Fruit fly (Drosophila melanogaster) whole organism, prepupa: ENCODE results near the gene CG33688.

Source experiments
- CG10631 ChIP-seq: fragments of 200-800 bp; sonication (Bioruptor generic); optimal IDR thresholded peaks from 2 replicates; lab custom pipeline; 2016; ENCODE audit warnings: missing biosample characterization, missing genetic modification characterization
- CG10669 ChIP-seq: fragments of 200-800 bp; sonication (Bioruptor generic); optimal IDR thresholded peaks from 3 replicates; lab custom pipeline; 2018; ENCODE audit warnings: missing biosample characterization, mild to moderate bottlenecking, missing genetic modification characterization, moderate library complexity
- CG11294 ChIP-seq: fragments of 200-800 bp; sonication (Bioruptor generic); IDR thresholded peaks from 2 replicates; pipeline ENCODE4 v1.3.6; 2022; ENCODE audit warnings: missing biosample characterization, missing genetic modification characterization
- CG11762 ChIP-seq: fragments of 200-800 bp; sonication (Bioruptor generic); optimal IDR thresholded peaks from 3 replicates; lab custom pipeline; 2016; ENCODE audit warnings: missing biosample characterization, missing genetic modification characterization; ENCODE audit not compliant: insufficient read depth
- CG11902 ChIP-seq: fragments of 200-800 bp; sonication (Bioruptor generic); optimal IDR thresholded peaks from 3 replicates; lab custom pipeline; 2016; ENCODE audit warnings: missing biosample characterization, missing genetic modification characterization
- CG15336 ChIP-seq: fragments of 200-800 bp; sonication (Bioruptor generic); IDR thresholded peaks from 2 replicates; pipeline ENCODE4 v1.3.6; 2022; ENCODE audit warnings: missing biosample characterization, missing genetic modification characterization
- CG1621 ChIP-seq: fragments of 200-800 bp; sonication (Bioruptor generic); optimal IDR thresholded peaks from 3 replicates; lab custom pipeline; 2018; ENCODE audit warnings: missing biosample characterization, mild to moderate bottlenecking, missing genetic modification characterization
- CG16779 ChIP-seq: fragments of 200-800 bp; sonication (Bioruptor generic); optimal IDR thresholded peaks from 3 replicates; lab custom pipeline; 2017; ENCODE audit warnings: missing biosample characterization, mild to moderate bottlenecking, missing genetic modification characterization
- CG3032 ChIP-seq: fragments of 200-800 bp; optimal IDR thresholded peaks from 2 replicates; lab custom pipeline; 2019; ENCODE audit warnings: missing biosample characterization, mild to moderate bottlenecking, missing genetic modification characterization, moderate library complexity
- CG31627 ChIP-seq: fragments of 200-800 bp; sonication (Bioruptor generic); optimal IDR thresholded peaks from 3 replicates; lab custom pipeline; 2016; ENCODE audit warnings: missing biosample characterization, missing genetic modification characterization
- CG32006 ChIP-seq: fragments of 200-800 bp; sonication (Bioruptor generic); optimal IDR thresholded peaks from 3 replicates; lab custom pipeline; 2017; ENCODE audit warnings: missing biosample characterization, mild to moderate bottlenecking, missing genetic modification characterization
- CG34406 ChIP-seq: fragments of 200-800 bp; sonication (Bioruptor generic); optimal IDR thresholded peaks from 3 replicates; lab custom pipeline; 2016; ENCODE audit warnings: missing biosample characterization, missing genetic modification characterization
- CG3919 ChIP-seq: fragments of 200-800 bp; sonication (Bioruptor generic); optimal IDR thresholded peaks from 3 replicates; lab custom pipeline; 2016; ENCODE audit warnings: missing biosample characterization, missing genetic modification characterization
- CG4318 ChIP-seq: fragments of 200-800 bp; sonication (Bioruptor generic); optimal IDR thresholded peaks from 3 replicates; lab custom pipeline; 2017; ENCODE audit warnings: missing biosample characterization, mild to moderate bottlenecking, missing genetic modification characterization
- CG6276 ChIP-seq: fragments of 200-800 bp; sonication (Bioruptor generic); optimal IDR thresholded peaks from 2 replicates; lab custom pipeline; 2017; ENCODE audit warnings: missing biosample characterization, mild to moderate bottlenecking, missing genetic modification characterization
- CG6792 ChIP-seq: fragments of 200-800 bp; sonication (Bioruptor generic); optimal IDR thresholded peaks from 3 replicates; lab custom pipeline; 2016; ENCODE audit warnings: missing biosample characterization, missing genetic modification characterization
- CG6808 ChIP-seq: fragments of 200-800 bp; sonication (Bioruptor generic); optimal IDR thresholded peaks from 3 replicates; lab custom pipeline; 2017; ENCODE audit warnings: missing biosample characterization, missing genetic modification characterization, mild to moderate bottlenecking, moderate library complexity, missing genetic modification reagents
- CG6854 ChIP-seq: fragments of 200-800 bp; sonication (Bioruptor generic); optimal IDR thresholded peaks from 2 replicates; lab custom pipeline; 2017; ENCODE audit warnings: missing biosample characterization, mild to moderate bottlenecking, missing genetic modification characterization
- CG7368 ChIP-seq: fragments of 200-800 bp; sonication (Bioruptor generic); optimal IDR thresholded peaks from 3 replicates; lab custom pipeline; 2016; ENCODE audit warnings: missing biosample characterization, missing genetic modification characterization
- CG8119 ChIP-seq: fragments of 200-800 bp; sonication (Bioruptor generic); IDR thresholded peaks from 3 replicates; pipeline ENCODE4 v1.3.6; 2022; ENCODE audit warnings: missing biosample characterization, missing genetic modification characterization
- CG8319 ChIP-seq: fragments of 200-800 bp; sonication (Bioruptor generic); optimal IDR thresholded peaks from 3 replicates; lab custom pipeline; 2016; ENCODE audit warnings: missing biosample characterization, missing genetic modification characterization
- CG8632 ChIP-seq: fragments of 200-800 bp; sonication (Bioruptor generic); optimal IDR thresholded peaks from 3 replicates; lab custom pipeline; 2016; ENCODE audit warnings: missing biosample characterization, missing genetic modification characterization
- CG9139 ChIP-seq: fragments of 200-800 bp; sonication (Bioruptor generic); optimal IDR thresholded peaks from 3 replicates; lab custom pipeline; 2017; ENCODE audit warnings: missing biosample characterization, mild to moderate bottlenecking, missing genetic modification characterization
- Eip75B ChIP-seq: fragments of 200-800 bp; sonication (Bioruptor generic); optimal IDR thresholded peaks from 3 replicates; lab custom pipeline; 2016; ENCODE audit warnings: missing biosample characterization, missing genetic modification characterization
- Eip78C ChIP-seq: fragments of 200-800 bp; sonication (Bioruptor generic); peaks from one replicate; lab custom pipeline; 2016; ENCODE audit warnings: missing biosample characterization, missing genetic modification characterization
- Eip93F ChIP-seq: fragments of 200-800 bp; sonication (Bioruptor generic); optimal IDR thresholded peaks from 2 replicates; lab custom pipeline; 2016; ENCODE audit warnings: missing biosample characterization, mild to moderate bottlenecking, missing genetic modification characterization
- Ets21C ChIP-seq: fragments of 200-800 bp; sonication (Bioruptor generic); optimal IDR thresholded peaks from 3 replicates; lab custom pipeline; 2016; ENCODE audit warnings: missing biosample characterization, missing genetic modification characterization
- Ets96B ChIP-seq: fragments of 200-800 bp; optimal IDR thresholded peaks from 2 replicates; lab custom pipeline; 2019; ENCODE audit warnings: missing biosample characterization, mild to moderate bottlenecking, missing genetic modification characterization, moderate library complexity
- Gug ChIP-seq: fragments of 200-800 bp; sonication (Bioruptor generic); IDR thresholded peaks from 2 replicates; pipeline ENCODE4 v1.3.6; 2022; ENCODE audit warnings: missing biosample characterization, missing genetic modification characterization
- Hr38 ChIP-seq: sonication (Bioruptor generic); optimal IDR thresholded peaks from 2 replicates; lab custom pipeline; 2016; ENCODE audit warnings: missing biosample characterization, missing genetic modification characterization
- Hr39 ChIP-seq: fragments of 200-800 bp; sonication (Bioruptor generic); optimal IDR thresholded peaks from 2 replicates; lab custom pipeline; 2016; ENCODE audit warnings: missing biosample characterization, missing genetic modification characterization
- Hr4 ChIP-seq: fragments of 200-800 bp; sonication (Bioruptor generic); optimal IDR thresholded peaks from 3 replicates; lab custom pipeline; 2016; ENCODE audit warnings: missing biosample characterization, missing genetic modification characterization
- Lpt ChIP-seq: fragments of 200-800 bp; sonication (Bioruptor generic); optimal IDR thresholded peaks from 3 replicates; lab custom pipeline; 2016; ENCODE audit warnings: missing biosample characterization, missing genetic modification characterization
- Met ChIP-seq: fragments of 200-800 bp; sonication (Bioruptor generic); optimal IDR thresholded peaks from 3 replicates; lab custom pipeline; 2016; ENCODE audit warnings: missing biosample characterization, missing genetic modification characterization
- Smox ChIP-seq: fragments of 200-800 bp; sonication (Bioruptor generic); optimal IDR thresholded peaks from 3 replicates; lab custom pipeline; 2016; ENCODE audit warnings: missing biosample characterization, missing genetic modification characterization
- Sox15 ChIP-seq: fragments of 200-800 bp; sonication (Bioruptor generic); optimal IDR thresholded peaks from 3 replicates; lab custom pipeline; 2016; ENCODE audit warnings: missing biosample characterization, missing genetic modification characterization
- achi ChIP-seq: fragments of 200-800 bp; sonication (Bioruptor generic); optimal IDR thresholded peaks from 3 replicates; lab custom pipeline; 2016; ENCODE audit warnings: missing biosample characterization, missing genetic modification characterization
- acj6 ChIP-seq: fragments of 200-800 bp; sonication (Bioruptor generic); optimal IDR thresholded peaks from 3 replicates; lab custom pipeline; 2016; ENCODE audit warnings: missing biosample characterization, missing genetic modification characterization
- cyc ChIP-seq: fragments of 200-800 bp; sonication (Bioruptor generic); optimal IDR thresholded peaks from 3 replicates; lab custom pipeline; 2016; ENCODE audit warnings: missing biosample characterization, missing genetic modification characterization
- dsx ChIP-seq: fragments of 200-800 bp; optimal IDR thresholded peaks from 3 replicates; lab custom pipeline; 2019; ENCODE audit warnings: missing biosample characterization, mild to moderate bottlenecking, missing genetic modification characterization, moderate library complexity; ENCODE audit not compliant: poor library complexity, severe bottlenecking
- esn ChIP-seq: fragments of 200-800 bp; sonication (Bioruptor generic); optimal IDR thresholded peaks from 2 replicates; lab custom pipeline; 2016; ENCODE audit warnings: missing biosample characterization, mild to moderate bottlenecking, missing genetic modification characterization, moderate library complexity
- fd59A ChIP-seq: fragments of 200-800 bp; sonication (Bioruptor generic); optimal IDR thresholded peaks from 2 replicates; lab custom pipeline; 2017; ENCODE audit warnings: missing biosample characterization, mild to moderate bottlenecking, missing genetic modification characterization, missing genetic modification reagents
- fkh ChIP-seq: fragments of 200-800 bp; sonication (Bioruptor generic); optimal IDR thresholded peaks from 3 replicates; lab custom pipeline; 2017; ENCODE audit warnings: missing biosample characterization, mild to moderate bottlenecking, missing genetic modification characterization, moderate library complexity
- lz ChIP-seq: fragments of 200-800 bp; sonication (Bioruptor generic); optimal IDR thresholded peaks from 3 replicates; lab custom pipeline; 2016; ENCODE audit warnings: missing biosample characterization, missing genetic modification characterization
- pdm3 ChIP-seq: fragments of 200-800 bp; sonication (Bioruptor generic); optimal IDR thresholded peaks from 3 replicates; lab custom pipeline; 2016; ENCODE audit warnings: missing biosample characterization, missing genetic modification characterization
- svp ChIP-seq: fragments of 200-800 bp; sonication (Bioruptor generic); peaks from one replicate; lab custom pipeline; 2016; ENCODE audit warnings: missing biosample characterization, missing genetic modification characterization
- topi ChIP-seq: fragments of 200-800 bp; sonication (Bioruptor generic); optimal IDR thresholded peaks from 3 replicates; lab custom pipeline; 2016; ENCODE audit warnings: missing biosample characterization, missing genetic modification characterization
- vri ChIP-seq: fragments of 200-800 bp; sonication (Bioruptor generic); optimal IDR thresholded peaks from 3 replicates; lab custom pipeline; 2016; ENCODE audit warnings: missing biosample characterization, mild to moderate bottlenecking, missing genetic modification characterization

CG33688 gene

DNA sequence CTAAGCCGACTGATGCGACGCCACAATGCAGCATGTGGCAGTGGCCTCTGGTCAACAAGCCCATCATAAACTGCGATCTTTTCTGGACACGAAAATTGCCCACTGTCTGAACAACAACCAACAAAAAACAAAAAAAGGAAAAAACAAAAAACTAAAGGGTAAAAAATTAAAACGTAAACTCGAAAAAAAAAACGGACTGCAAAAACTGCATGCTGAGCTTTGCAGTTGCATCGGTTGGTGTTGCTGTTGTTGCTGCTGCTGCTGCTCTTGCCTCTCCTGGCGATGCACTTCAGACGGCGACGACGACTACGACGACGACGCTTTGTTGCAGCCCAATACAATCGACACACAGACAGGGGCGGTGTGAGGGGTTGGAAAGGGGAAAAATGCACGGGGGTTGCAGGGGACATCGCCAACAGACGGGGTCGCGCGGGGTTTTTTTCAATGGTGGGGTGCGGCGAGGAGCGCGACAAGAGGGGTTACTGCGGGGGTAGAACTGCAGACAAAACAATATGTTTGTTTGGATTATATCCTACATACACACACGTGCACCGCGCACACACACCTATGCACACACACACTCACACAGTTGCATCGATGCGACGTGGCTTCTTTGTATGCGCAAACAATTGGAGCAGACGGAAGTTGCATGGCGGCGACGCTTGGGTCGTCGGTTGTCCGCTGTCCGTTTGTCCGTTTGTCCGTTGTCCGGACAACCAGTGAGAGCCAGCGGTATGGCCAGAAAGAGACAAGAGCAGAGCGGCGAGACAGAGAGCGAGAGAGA, 25.0 kb upstream of the CG33688 start (continued):
- TF ChIP-seq CG11294 (GFP tag; lab: Robert Waterston, UW) (no peak), CG9139 (GFP tag; lab: Kevin White, UChicago) (peak; percentile 60), Hr39 (GFP tag; lab: Kevin White, UChicago) (no peak), fkh (GFP tag; lab: Kevin White, UChicago) (no peak), CG3032 (tag; lab: Kevin White, UChicago) (peak; percentile 6), Sox15 (GFP tag; lab: Kevin White, UChicago) (no peak), Eip78C (GFP tag; lab: Kevin White, UChicago) (peak; percentile 79), CG6854 (GFP tag; lab: Kevin White, UChicago) (peak; percentile 4), CG32006 (GFP tag; lab: Kevin White, UChicago) (no peak), CG31627 (no peak), Hr38 (GFP tag; lab: Kevin White, UChicago) (no peak), CG8119 (GFP tag; lab: Robert Waterston, UW) (no peak), CG10631 (no peak), CG6792 (peak; percentile 33), Ets96B (tag; lab: Kevin White, UChicago) (peak; percentile 28)
- TF ChIP-seq, all 60 proteins: peak for 18

DNA sequence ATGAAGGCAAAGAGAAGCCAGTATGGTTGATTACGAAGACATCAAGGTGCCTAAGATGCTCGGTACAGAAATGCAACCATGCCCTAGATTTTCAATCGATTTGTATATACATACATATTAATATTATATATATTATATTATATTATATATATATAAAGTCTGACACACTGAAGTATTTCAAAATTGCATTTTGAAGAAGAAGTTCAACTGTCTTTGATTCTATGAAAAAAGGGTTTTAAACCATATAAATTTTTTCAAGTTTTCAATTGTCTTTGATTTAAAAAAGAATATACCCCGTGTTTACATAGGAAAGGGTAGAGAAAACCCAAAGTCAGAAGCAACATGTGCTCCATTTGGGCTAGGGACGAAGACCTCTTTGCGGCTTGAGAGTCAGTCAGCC, 24.2 kb upstream of the CG33688 start:
- no peak for TF ChIP-seq Hr4 (GFP tag; lab: Kevin White, UChicago)
- peak; percentile 82 for TF ChIP-seq CG34406 (GFP tag; lab: Kevin White, UChicago)
- TF ChIP-seq Met (GFP tag; lab: Kevin White, UChicago) = no peak
- TF ChIP-seq CG8319 (GFP tag; lab: Kevin White, UChicago) = peak; percentile 19
- TF ChIP-seq Ets21C (GFP tag; lab: Kevin White, UChicago) = no peak
- peak; percentile 84 for TF ChIP-seq Eip78C (GFP tag; lab: Kevin White, UChicago)
- TF ChIP-seq CG10669 = peak; percentile 68
- TF ChIP-seq svp (GFP tag; lab: Kevin White, UChicago) = peak; percentile 18
- TF ChIP-seq CG8632 (GFP tag; lab: Kevin White, UChicago) = peak; percentile 80
- no peak for TF ChIP-seq Gug (GFP tag; lab: Robert Waterston, UW)
- no peak for TF ChIP-seq Eip75B (GFP tag; lab: Kevin White, UChicago)
- peak; percentile 71 for TF ChIP-seq CG6808 (GFP tag; lab: Kevin White, UChicago)
- no peak for TF ChIP-seq CG6276 (GFP tag; lab: Kevin White, UChicago)
- no peak for TF ChIP-seq vri
- TF ChIP-seq CG3919 (GFP tag; lab: Kevin White, UChicago) = peak; percentile 27
- peak; percentile 26 for TF ChIP-seq CG7368
- peak; percentile 44 for TF ChIP-seq dsx (GFP tag; lab: Kevin White, UChicago)
- no peak for TF ChIP-seq CG11762
- TF ChIP-seq CG4318 (GFP tag; lab: Kevin White, UChicago) = no peak
- peak; percentile 81 for TF ChIP-seq CG10631
- peak; percentile 14 for TF ChIP-seq Hr39 (GFP tag; lab: Kevin White, UChicago)
- peak; percentile 33 for TF ChIP-seq acj6 (GFP tag; lab: Kevin White, UChicago)
- TF ChIP-seq Lpt (GFP tag; lab: Kevin White, UChicago) = no peak
- peak; percentile 29 for TF ChIP-seq topi (GFP tag; lab: Kevin White, UChicago)
- TF ChIP-seq CG9139 (GFP tag; lab: Kevin White, UChicago) = peak; percentile 17
- no peak for TF ChIP-seq CG1621 (tag; lab: Kevin White, UChicago)
- TF ChIP-seq CG11902 = peak; percentile 28
- no peak for TF ChIP-seq CG16779 (tag; lab: Kevin White, UChicago)
- TF ChIP-seq CG31627 = no peak
- TF ChIP-seq esn (GFP tag; lab: Kevin White, UChicago) = peak; percentile 40
- no peak for TF ChIP-seq CG15336 (GFP tag; lab: Robert Waterston, UW)
- TF ChIP-seq pdm3 (GFP tag; lab: Kevin White, UChicago) = no peak
- TF ChIP-seq Sox15 (GFP tag; lab: Kevin White, UChicago) = peak; percentile 25
- TF ChIP-seq CG6792 = peak; percentile 33
- no peak for TF ChIP-seq Smox (GFP tag; lab: Kevin White, UChicago)
- no peak for TF ChIP-seq Eip93F
- no peak for TF ChIP-seq CG6854 (GFP tag; lab: Kevin White, UChicago)
- no peak for TF ChIP-seq fd59A (GFP tag; lab: Kevin White, UChicago)
- no peak for TF ChIP-seq lz (GFP tag; lab: Kevin White, UChicago)
- TF ChIP-seq fkh (GFP tag; lab: Kevin White, UChicago) = no peak
- TF ChIP-seq achi = peak; percentile 61
- no peak for TF ChIP-seq cyc (GFP tag; lab: Kevin White, UChicago)
